Fruit fly (Drosophila melanogaster) whole organism, embryonic: ENCODE measurements around the gene CG12990.

Experiments used
- Aef1 ChIP-seq: fragments of 200-800 bp; sonication (Bioruptor generic); IDR thresholded peaks from 3 replicates; pipeline ENCODE4 v1.3.6; 2022; ENCODE audit warnings: missing biosample characterization, missing genetic modification characterization
- Antp ChIP-seq: fragments of 200-800 bp; sonication (Bioruptor generic); optimal IDR thresholded peaks from 3 replicates; lab custom pipeline; 2016; ENCODE audit warnings: missing biosample characterization, missing genetic modification characterization
- B-H2 ChIP-seq: fragments of 200-800 bp; sonication (Bioruptor generic); optimal IDR thresholded peaks from 2 replicates; lab custom pipeline; 2018; ENCODE audit warnings: missing biosample characterization, mild to moderate bottlenecking, missing genetic modification characterization
- Bgb ChIP-seq: fragments of 200-800 bp; sonication (Bioruptor generic); IDR thresholded peaks from 2 replicates; pipeline ENCODE4 v1.3.6; 2022; ENCODE audit warnings: missing biosample characterization, missing genetic modification characterization; ENCODE audit not compliant: partially characterized antibody
- CG10147 ChIP-seq: fragments of 200-800 bp; sonication (Bioruptor generic); optimal IDR thresholded peaks from 2 replicates; lab custom pipeline; 2019; ENCODE audit warnings: missing biosample characterization, mild to moderate bottlenecking, missing genetic modification characterization, moderate library complexity
- CG11247 ChIP-seq: fragments of 200-800 bp; sonication (Bioruptor generic); IDR thresholded peaks from 2 replicates; pipeline ENCODE4 v1.3.6; 2022; ENCODE audit warnings: missing biosample characterization, missing genetic modification characterization
- CG1233 ChIP-seq: fragments of 200-800 bp; sonication (Bioruptor generic); optimal IDR thresholded peaks from 4 replicates; lab custom pipeline; 2018; ENCODE audit warnings: missing biosample characterization, mild to moderate bottlenecking, missing genetic modification characterization
- CG17359 ChIP-seq: fragments of 200-800 bp; sonication (Bioruptor generic); optimal IDR thresholded peaks from 3 replicates; lab custom pipeline; 2018; ENCODE audit warnings: missing biosample characterization, mild to moderate bottlenecking, missing genetic modification characterization, moderate library complexity
- CG18262 ChIP-seq: fragments of 200-800 bp; optimal IDR thresholded peaks from 3 replicates; lab custom pipeline; 2019; ENCODE audit warnings: missing biosample characterization, mild to moderate bottlenecking, missing genetic modification characterization, moderate library complexity
- CG18764 ChIP-seq: fragments of 200-800 bp; sonication (Bioruptor generic); optimal IDR thresholded peaks from 3 replicates; lab custom pipeline; 2016; ENCODE audit warnings: missing biosample characterization, missing genetic modification characterization
- CG2875 ChIP-seq: fragments of 200-800 bp; sonication (Bioruptor generic); optimal IDR thresholded peaks from 2 replicates; lab custom pipeline; 2017; ENCODE audit warnings: missing biosample characterization, mild to moderate bottlenecking, missing genetic modification characterization, missing genetic modification reagents
- CG3163 ChIP-seq: fragments of 200-800 bp; sonication (Bioruptor generic); optimal IDR thresholded peaks from 3 replicates; lab custom pipeline; 2016; ENCODE audit warnings: missing biosample characterization, missing genetic modification characterization
- CG33213 ChIP-seq: fragments of 200-800 bp; sonication (Bioruptor generic); optimal IDR thresholded peaks from 3 replicates; lab custom pipeline; 2016; ENCODE audit warnings: missing biosample characterization, missing genetic modification characterization
- CG3407 ChIP-seq: fragments of 200-800 bp; sonication (Bioruptor generic); optimal IDR thresholded peaks from 2 replicates; lab custom pipeline; 2018; ENCODE audit warnings: missing biosample characterization, mild to moderate bottlenecking, missing genetic modification characterization
- CG3995 ChIP-seq: fragments of 200-800 bp; sonication (Bioruptor generic); optimal IDR thresholded peaks from 3 replicates; lab custom pipeline; 2016; ENCODE audit warnings: missing biosample characterization, missing genetic modification characterization
- CG4360 ChIP-seq: fragments of 200-800 bp; sonication (Bioruptor generic); IDR thresholded peaks from 2 replicates; pipeline ENCODE4 v1.3.6; 2022; ENCODE audit warnings: missing biosample characterization, missing genetic modification characterization
- CG4730 ChIP-seq: fragments of 200-800 bp; sonication (Bioruptor generic); IDR thresholded peaks from 2 replicates; pipeline ENCODE4 v1.3.6; 2022; ENCODE audit warnings: missing biosample characterization, missing genetic modification characterization
- CG6175 ChIP-seq: fragments of 200-800 bp; sonication (Bioruptor generic); IDR thresholded peaks from 3 replicates; pipeline ENCODE4 v1.3.6; 2022; ENCODE audit warnings: missing biosample characterization, missing genetic modification characterization
- CG6791 ChIP-seq: fragments of 200-800 bp; sonication (Bioruptor generic); IDR thresholded peaks from 3 replicates; pipeline ENCODE4 v1.3.6; 2022; ENCODE audit warnings: missing biosample characterization, missing genetic modification characterization; ENCODE audit not compliant: partially characterized antibody
- CG7987 ChIP-seq: fragments of 200-800 bp; sonication (Bioruptor generic); optimal IDR thresholded peaks from 2 replicates; lab custom pipeline; 2018; ENCODE audit warnings: missing biosample characterization, mild to moderate bottlenecking, missing genetic modification characterization, moderate library complexity
- CG8290 ChIP-seq, 3 experiments: fragments of 200-800 bp; sonication (Bioruptor generic); optimal IDR thresholded peaks; 2 replicates each; lab custom pipeline; 2016 to 2019; ENCODE audit warnings: missing biosample characterization in 3 of 3, missing genetic modification characterization in 3 of 3, mild to moderate bottlenecking in 2 of 3, moderate library complexity in 1 of 3
- CG8944 ChIP-seq: fragments of 200-800 bp; sonication (Bioruptor generic); optimal IDR thresholded peaks from 3 replicates; lab custom pipeline; 2016; ENCODE audit warnings: missing biosample characterization, missing genetic modification characterization
- CG9437 ChIP-seq: fragments of 200-800 bp; sonication (Bioruptor generic); optimal IDR thresholded peaks from 2 replicates; lab custom pipeline; 2018; ENCODE audit warnings: missing biosample characterization, mild to moderate bottlenecking, missing genetic modification characterization
- CrebB ChIP-seq: fragments of 200-800 bp; sonication (Bioruptor generic); optimal IDR thresholded peaks from 3 replicates; lab custom pipeline; 2018; ENCODE audit warnings: missing biosample characterization, mild to moderate bottlenecking, missing genetic modification characterization
- Fer3 ChIP-seq: fragments of 200-800 bp; sonication (Bioruptor generic); optimal IDR thresholded peaks from 2 replicates; lab custom pipeline; 2018; ENCODE audit warnings: missing biosample characterization, mild to moderate bottlenecking, missing genetic modification characterization, moderate library complexity
- HHEX ChIP-seq: fragments of 200-800 bp; sonication (Bioruptor generic); optimal IDR thresholded peaks from 3 replicates; lab custom pipeline; 2017; ENCODE audit warnings: missing biosample characterization, mild to moderate bottlenecking, missing genetic modification characterization, missing genetic modification reagents
- Hey ChIP-seq: fragments of 200-800 bp; sonication (Bioruptor generic); optimal IDR thresholded peaks from 3 replicates; lab custom pipeline; 2018; ENCODE audit warnings: missing biosample characterization, mild to moderate bottlenecking, missing genetic modification characterization
- Six4 ChIP-seq: fragments of 200-800 bp; sonication (Bioruptor generic); optimal IDR thresholded peaks from 2 replicates; lab custom pipeline; 2016; ENCODE audit warnings: missing biosample characterization, missing genetic modification characterization
- Xrp1 ChIP-seq: fragments of 200-800 bp; sonication (Bioruptor generic); IDR thresholded peaks from 2 replicates; pipeline ENCODE4 v1.3.6; 2022; ENCODE audit warnings: missing biosample characterization, missing genetic modification characterization
- aop ChIP-seq: fragments of 200-800 bp; sonication (Bioruptor generic); IDR thresholded peaks from 2 replicates; pipeline ENCODE4 v1.3.6; 2022; ENCODE audit warnings: missing biosample characterization, missing genetic modification characterization
- ase ChIP-seq: fragments of 200-800 bp; sonication (Bioruptor generic); IDR thresholded peaks from 3 replicates; pipeline ENCODE4 v1.3.6; 2022; ENCODE audit warnings: missing biosample characterization, missing genetic modification characterization
- ato ChIP-seq: fragments of 200-800 bp; sonication (Bioruptor generic); IDR thresholded peaks from 2 replicates; pipeline ENCODE4 v1.3.6; 2022; ENCODE audit warnings: missing biosample characterization, missing genetic modification characterization; ENCODE audit not compliant: partially characterized antibody
- bcd ChIP-seq: fragments of 200-800 bp; sonication (Bioruptor generic); optimal IDR thresholded peaks from 2 replicates; lab custom pipeline; 2017; ENCODE audit warnings: missing biosample characterization, mild to moderate bottlenecking, missing genetic modification characterization
- chinmo ChIP-seq: fragments of 200-800 bp; sonication (Bioruptor generic); IDR thresholded peaks from 4 replicates; pipeline ENCODE4 v1.3.6; 2022; ENCODE audit warnings: missing biosample characterization, missing genetic modification characterization; ENCODE audit not compliant: partially characterized antibody
- chm ChIP-seq: fragments of 200-800 bp; sonication (Bioruptor generic); IDR thresholded peaks from 2 replicates; pipeline ENCODE4 v1.3.6; 2022; ENCODE audit warnings: missing biosample characterization, missing genetic modification characterization
- disco-r ChIP-seq: fragments of 200-800 bp; sonication (Bioruptor generic); optimal IDR thresholded peaks from 2 replicates; lab custom pipeline; 2016; ENCODE audit warnings: missing biosample characterization, missing genetic modification characterization
- dmrt11E ChIP-seq: fragments of 200-800 bp; sonication (Bioruptor generic); optimal IDR thresholded peaks from 3 replicates; lab custom pipeline; 2018; ENCODE audit warnings: missing biosample characterization, mild to moderate bottlenecking, missing genetic modification characterization, moderate library complexity
- dmrt99B ChIP-seq: fragments of 200-800 bp; sonication (Bioruptor generic); optimal IDR thresholded peaks from 2 replicates; lab custom pipeline; 2018; ENCODE audit warnings: missing biosample characterization, mild to moderate bottlenecking, missing genetic modification characterization, moderate library complexity
- exex ChIP-seq: fragments of 200-800 bp; sonication (Bioruptor generic); optimal IDR thresholded peaks from 4 replicates; lab custom pipeline; 2018; ENCODE audit warnings: missing biosample characterization, mild to moderate bottlenecking, missing genetic modification characterization, moderate library complexity
- gcm2 ChIP-seq: fragments of 200-800 bp; sonication (Bioruptor generic); optimal IDR thresholded peaks from 2 replicates; lab custom pipeline; 2016; ENCODE audit warnings: missing biosample characterization, missing genetic modification characterization
- gsb ChIP-seq: fragments of 200-800 bp; sonication (Bioruptor generic); IDR thresholded peaks from 2 replicates; pipeline ENCODE4 v1.3.6; 2022; ENCODE audit warnings: missing biosample characterization, missing genetic modification characterization
- otp ChIP-seq: fragments of 200-800 bp; sonication (Bioruptor generic); IDR thresholded peaks from 3 replicates; pipeline ENCODE4, ENCODE4 v1.3.6; 2022; ENCODE audit warnings: missing biosample characterization, missing genetic modification characterization
- pum ChIP-seq: fragments of 200-800 bp; sonication (Bioruptor generic); optimal IDR thresholded peaks from 2 replicates; lab custom pipeline; 2016; ENCODE audit warnings: missing biosample characterization, missing genetic modification characterization
- run ChIP-seq: fragments of 200-800 bp; sonication (Bioruptor generic); optimal IDR thresholded peaks from 3 replicates; lab custom pipeline; 2018; ENCODE audit warnings: missing biosample characterization, mild to moderate bottlenecking, missing genetic modification characterization
- sd ChIP-seq: fragments of 200-800 bp; sonication (Bioruptor generic); optimal IDR thresholded peaks from 3 replicates; lab custom pipeline; 2018; ENCODE audit warnings: missing biosample characterization, mild to moderate bottlenecking, missing genetic modification characterization, moderate library complexity
- sens-2 ChIP-seq: fragments of 200-800 bp; sonication (Bioruptor generic); IDR thresholded peaks from 2 replicates; pipeline ENCODE4 v1.3.6; 2022; ENCODE audit warnings: missing biosample characterization, missing genetic modification characterization
- stc ChIP-seq: fragments of 200-800 bp; sonication (Bioruptor generic); IDR thresholded peaks from 2 replicates; pipeline ENCODE4 v1.3.6; 2022; ENCODE audit warnings: missing biosample characterization, missing genetic modification characterization
- ttk ChIP-seq: fragments of 200-800 bp; sonication (Bioruptor generic); IDR thresholded peaks from 2 replicates; pipeline ENCODE4 v2.1.2; 2022; ENCODE audit warnings: missing biosample characterization, missing genetic modification characterization
- zf30C ChIP-seq: fragments of 200-800 bp; sonication (Bioruptor generic); optimal IDR thresholded peaks from 3 replicates; lab custom pipeline; 2018; ENCODE audit warnings: missing biosample characterization, mild to moderate bottlenecking, missing genetic modification characterization
- zfh2 ChIP-seq: fragments of 200-800 bp; sonication (Bioruptor generic); optimal IDR thresholded peaks from 2 replicates; lab custom pipeline; 2016; ENCODE audit warnings: missing biosample characterization, missing genetic modification characterization

Gene CG12990

dm6 chrX:17696637-17697036 lies 24.9 kb upstream of the CG12990 start (continued):
- peak; percentile 32 for TF ChIP-seq CG17359 (tag; lab: Kevin White, UChicago)
- TF ChIP-seq CG2875 (GFP tag; lab: Kevin White, UChicago), result no peak
- TF ChIP-seq dmrt11E (tag; lab: Kevin White, UChicago), result peak; percentile 33
- TF ChIP-seq ttk, result peak; percentile 50; the same call in 1 of the 2 replicates
- TF ChIP-seq Bgb (GFP tag; lab: Robert Waterston, UW), result no peak
- TF ChIP-seq ase, result peak; percentile 28; the same call in 1 of the 3 replicates
- TF ChIP-seq CG10147 (GFP tag; lab: Kevin White, UChicago), result peak; percentile 64
- peak; percentile 1 for TF ChIP-seq Antp (GFP tag; lab: Kevin White, UChicago)
- no peak for TF ChIP-seq CG4360
- TF ChIP-seq CG11247 (GFP tag; lab: Robert Waterston, UW), result peak; percentile 58; the same call in 1 of the 2 replicates
- TF ChIP-seq CG4730 (GFP tag; lab: Robert Waterston, UW), result peak; percentile 40; the same call in 1 of the 2 replicates
- no peak for TF ChIP-seq disco-r (GFP tag; lab: Kevin White, UChicago)
- 0 out of 4 replicates have a peak, but pooled peaks have one; percentile 25 for TF ChIP-seq chinmo
- no peak for TF ChIP-seq CG1233
- peak; percentile 33 for TF ChIP-seq CG9437
- TF ChIP-seq Xrp1, result peak; percentile 62
- no peak for TF ChIP-seq CG18764 (GFP tag; lab: Kevin White, UChicago)
- TF ChIP-seq dmrt99B, result peak; percentile 63
- TF ChIP-seq B-H2 (GFP tag; lab: Kevin White, UChicago), result no peak
- TF ChIP-seq sens-2 (GFP tag; lab: Robert Waterston, UW), result no peak
- peak; percentile 65; the same call in 2 of the 3 replicates for TF ChIP-seq Aef1 (GFP tag; lab: Robert Waterston, UW)
- no peak for TF ChIP-seq CG3163 (GFP tag; lab: Kevin White, UChicago)
- TF ChIP-seq stc (GFP tag; lab: Robert Waterston, UW), result peak; percentile 37; the same call in 1 of the 2 replicates
- no peak for TF ChIP-seq Hey
- no peak for TF ChIP-seq aop (GFP tag; lab: Robert Waterston, UW)
- no peak for TF ChIP-seq zf30C (GFP tag; lab: Kevin White, UChicago)
- peak; percentile 68 for TF ChIP-seq Fer3 (tag; lab: Kevin White, UChicago)
- peak; percentile 25 for TF ChIP-seq CG18262 (tag; lab: Kevin White, UChicago)
- peak; percentile 37 for TF ChIP-seq zfh2 (GFP tag; lab: Kevin White, UChicago)
- TF ChIP-seq gcm2 (GFP tag; lab: Kevin White, UChicago), result no peak
- no peak; the same call in 1 of the 2 replicates for TF ChIP-seq chm
- TF ChIP-seq CG8944 (GFP tag; lab: Kevin White, UChicago), result no peak
- TF ChIP-seq CG3995, result no peak
- no peak for TF ChIP-seq HHEX (GFP tag; lab: Kevin White, UChicago)
- TF ChIP-seq CG6175 (GFP tag; lab: Robert Waterston, UW), result no peak
- TF ChIP-seq bcd (GFP tag; lab: Kevin White, UChicago), result peak; percentile 0
- peak; percentile 10 for TF ChIP-seq pum (GFP tag; lab: Kevin White, UChicago)
- peak; percentile 8 for TF ChIP-seq sd (tag; lab: Kevin White, UChicago)
- no peak for TF ChIP-seq CG7987 (GFP tag; lab: Kevin White, UChicago)
- TF ChIP-seq CG33213 (GFP tag; lab: Kevin White, UChicago), result no peak
- TF ChIP-seq ato, result no peak
- TF ChIP-seq run (tag; lab: Kevin White, UChicago), result peak; percentile 29
- peak; percentile 27; the same call in 1 of the 3 replicates for TF ChIP-seq otp (GFP tag; lab: Robert Waterston, UW)
- peak; percentile 2 for TF ChIP-seq exex
- no peak for TF ChIP-seq CG3407 (GFP tag; lab: Kevin White, UChicago)
- no peak for TF ChIP-seq Six4 (GFP tag; lab: Kevin White, UChicago)
- no peak for TF ChIP-seq CG8290 (GFP tag; optimal IDR thresholded peaks at IDR 0.05; lab: Kevin White, UChicago)
- TF ChIP-seq CG8290 (tag; optimal IDR thresholded peaks at IDR 0.05; lab: Kevin White, UChicago), result peak in 1 of 2 experiments; percentile 67
- no peak for TF ChIP-seq CG6791 (GFP tag; lab: Robert Waterston, UW)
- peak; percentile 34; the same call in 1 of the 2 replicates for TF ChIP-seq gsb
- peak; percentile 10 for TF ChIP-seq CrebB
